Fruit fly (Drosophila melanogaster) whole organism, embryonic: Measurements from ENCODE around the gene CG1231.

ENCODE experiments used
- Adf1 ChIP-seq: fragments of 200-800 bp; sonication (Bioruptor generic); IDR thresholded peaks from 2 replicates; pipeline ENCODE4 v1.3.6; 2022; ENCODE audit warnings: missing biosample characterization, missing genetic modification characterization
- CG1024 ChIP-seq: fragments of 200-800 bp; sonication (Bioruptor generic); IDR thresholded peaks from 2 replicates; pipeline ENCODE4 v1.3.6; 2022; ENCODE audit warnings: missing biosample characterization, missing genetic modification characterization
- CG16815 ChIP-seq: fragments of 200-800 bp; sonication (Bioruptor generic); optimal IDR thresholded peaks from 3 replicates; lab custom pipeline; 2017; ENCODE audit warnings: missing biosample characterization, mild to moderate bottlenecking, missing genetic modification characterization
- CG32772 ChIP-seq: fragments of 200-800 bp; sonication (Bioruptor generic); IDR thresholded peaks from 2 replicates; pipeline ENCODE4 v1.3.6; 2022; ENCODE audit warnings: missing biosample characterization, missing genetic modification characterization
- CG3838 ChIP-seq: fragments of 200-800 bp; sonication (Bioruptor generic); optimal IDR thresholded peaks from 3 replicates; lab custom pipeline; 2016; ENCODE audit warnings: missing biosample characterization, missing genetic modification characterization
- Max ChIP-seq: fragments of 200-800 bp; sonication (Bioruptor generic); optimal IDR thresholded peaks from 2 replicates; lab custom pipeline; 2016; ENCODE audit warnings: missing biosample characterization, mild to moderate bottlenecking, missing genetic modification characterization
- NFAT ChIP-seq: fragments of 200-800 bp; sonication (Bioruptor generic); IDR thresholded peaks from 2 replicates; pipeline ENCODE4 v1.3.6; 2022; ENCODE audit warnings: missing biosample characterization, missing genetic modification characterization
- Oaz ChIP-seq: fragments of 200-800 bp; sonication (Bioruptor generic); IDR thresholded peaks from 2 replicates; pipeline ENCODE4 v1.3.6; 2022; ENCODE audit warnings: missing biosample characterization, missing genetic modification characterization
- ac ChIP-seq: fragments of 200-800 bp; sonication (Bioruptor generic); optimal IDR thresholded peaks from 3 replicates; lab custom pipeline; 2017; ENCODE audit warnings: missing biosample characterization, mild to moderate bottlenecking, missing genetic modification characterization
- dm ChIP-seq: fragments of 200-800 bp; sonication (Bioruptor generic); optimal IDR thresholded peaks from 3 replicates; lab custom pipeline; 2016; ENCODE audit warnings: missing biosample characterization, missing genetic modification characterization
- gcm2 ChIP-seq: fragments of 200-800 bp; sonication (Bioruptor generic); optimal IDR thresholded peaks from 2 replicates; lab custom pipeline; 2016; ENCODE audit warnings: missing biosample characterization, missing genetic modification characterization
- lov ChIP-seq, 2 experiments: fragments of 200-800 bp in 1 of 2; fragments of >200 bp in 1 of 2; sonication (Bioruptor generic) in 1 of 2; IDR thresholded peaks in 1 of 2; optimal IDR thresholded peaks in 1 of 2; 2 replicates in 1 of 2; 3 replicates in 1 of 2; pipeline versions ENCODE4 v1.3.6 to Lab custom; 2017 to 2022; ENCODE audit warnings: missing biosample characterization in 1 of 2, missing genetic modification characterization in 1 of 2
- tgo ChIP-seq: fragments of 200-800 bp; sonication (Bioruptor generic); IDR thresholded peaks from 3 replicates; pipeline ENCODE4 v1.3.6; 2022; ENCODE audit warnings: missing biosample characterization, missing genetic modification characterization
- vfl ChIP-seq: fragments of 200-800 bp; sonication (Bioruptor generic); optimal IDR thresholded peaks from 2 replicates; lab custom pipeline; 2016; ENCODE audit warnings: missing biosample characterization, missing genetic modification characterization

dm6 chr3L:380886-381546 is 24.8 kb downstream of the CG1231 start:
- TF ChIP-seq dm (GFP tag; lab: Kevin White, UChicago), result no peak
- no peak for TF ChIP-seq tgo
- TF ChIP-seq Oaz (GFP tag; lab: Robert Waterston, UW), result no peak
- no peak for TF ChIP-seq CG1024 (GFP tag; lab: Robert Waterston, UW)
- TF ChIP-seq Max (GFP tag; lab: Kevin White, UChicago), result no peak
- no peak for TF ChIP-seq NFAT (GFP tag; lab: Robert Waterston, UW)
- no peak for TF ChIP-seq gcm2
- TF ChIP-seq lov (optimal IDR thresholded peaks at IDR 0.05; lab: Kevin White, UChicago), result no peak
- no peak for TF ChIP-seq lov (GFP tag; IDR thresholded peaks at IDR 0.05; lab: Robert Waterston, UW)
- TF ChIP-seq CG32772 (GFP tag; lab: Robert Waterston, UW), result no peak
- no peak for TF ChIP-seq Adf1
- TF ChIP-seq vfl (GFP tag; lab: Kevin White, UChicago), result no peak
- no peak for TF ChIP-seq ac (GFP tag; lab: Kevin White, UChicago)
- TF ChIP-seq CG16815 (GFP tag; lab: Kevin White, UChicago), result peak; percentile 23
- TF ChIP-seq CG3838 (GFP tag; lab: Kevin White, UChicago), result no peak
